Fruit fly (Drosophila melanogaster) whole organism, embryonic: Measurements from ENCODE around the gene Psf2.
A peak's percentile ranks its signal among the peaks of the same experiment; 100 is the strongest.

ENCODE experiments used
- Antp ChIP-seq: fragments of 200-800 bp; sonication (Bioruptor generic); optimal IDR thresholded peaks from 3 replicates; lab custom pipeline; 2016; ENCODE audit warnings: missing biosample characterization, missing genetic modification characterization
- Atf3 ChIP-seq: fragments of 200-800 bp; sonication (Bioruptor generic); optimal IDR thresholded peaks from 3 replicates; lab custom pipeline; 2016; ENCODE audit warnings: missing biosample characterization, missing genetic modification characterization
- Bgb ChIP-seq: fragments of 200-800 bp; sonication (Bioruptor generic); IDR thresholded peaks from 2 replicates; pipeline ENCODE4 v1.3.6; 2022; ENCODE audit warnings: missing biosample characterization, missing genetic modification characterization; ENCODE audit not compliant: partially characterized antibody
- CG10959 ChIP-seq: fragments of 200-800 bp; sonication (Bioruptor generic); IDR thresholded peaks from 2 replicates; pipeline ENCODE4 v1.3.6; 2022; ENCODE audit warnings: missing biosample characterization, missing genetic modification characterization
- CG11093 ChIP-seq: fragments of 200-800 bp; sonication (Bioruptor generic); IDR thresholded peaks from 3 replicates; pipeline ENCODE4 v1.3.6; 2022; ENCODE audit warnings: missing biosample characterization, missing genetic modification characterization
- CG11456 ChIP-seq: fragments of 200-800 bp; sonication (Bioruptor generic); IDR thresholded peaks from 3 replicates; pipeline ENCODE4 v1.3.6; 2022; ENCODE audit warnings: missing biosample characterization, missing genetic modification characterization
- CG12299 ChIP-seq: fragments of 200-800 bp; sonication (Bioruptor generic); optimal IDR thresholded peaks from 2 replicates; lab custom pipeline; 2018; ENCODE audit warnings: missing biosample characterization, mild to moderate bottlenecking, missing genetic modification characterization
- CG12942 ChIP-seq: fragments of 200-800 bp; sonication (Bioruptor generic); optimal IDR thresholded peaks from 3 replicates; lab custom pipeline; 2016; ENCODE audit warnings: missing biosample characterization, missing genetic modification characterization
- CG14710 ChIP-seq: fragments of 200-800 bp; sonication (Bioruptor generic); optimal IDR thresholded peaks from 3 replicates; lab custom pipeline; 2019; ENCODE audit warnings: missing biosample characterization, mild to moderate bottlenecking, missing genetic modification characterization, moderate library complexity
- CG17186 ChIP-seq: fragments of 200-800 bp; sonication (Bioruptor generic); optimal IDR thresholded peaks from 3 replicates; lab custom pipeline; 2017; ENCODE audit warnings: missing biosample characterization, missing genetic modification reagents, missing genetic modification characterization
- CG17361 ChIP-seq: fragments of 200-800 bp; sonication (Bioruptor generic); IDR thresholded peaks from 3 replicates; pipeline ENCODE4 v1.3.6; 2022; ENCODE audit warnings: missing biosample characterization, missing genetic modification characterization
- CG33557 ChIP-seq: fragments of 200-800 bp; sonication (Bioruptor generic); optimal IDR thresholded peaks from 2 replicates; lab custom pipeline; 2019; ENCODE audit warnings: missing biosample characterization, mild to moderate bottlenecking, missing genetic modification characterization, moderate library complexity
- CG3407 ChIP-seq: fragments of 200-800 bp; sonication (Bioruptor generic); optimal IDR thresholded peaks from 2 replicates; lab custom pipeline; 2018; ENCODE audit warnings: missing biosample characterization, mild to moderate bottlenecking, missing genetic modification characterization
- CG3995 ChIP-seq: fragments of 200-800 bp; sonication (Bioruptor generic); optimal IDR thresholded peaks from 3 replicates; lab custom pipeline; 2016; ENCODE audit warnings: missing biosample characterization, missing genetic modification characterization
- CG4617 ChIP-seq: fragments of 200-800 bp; sonication (Bioruptor generic); optimal IDR thresholded peaks from 3 replicates; lab custom pipeline; 2016; ENCODE audit warnings: missing biosample characterization, missing genetic modification characterization, borderline replicate concordance
- CG7928 ChIP-seq: fragments of 200-800 bp; sonication (Bioruptor generic); optimal IDR thresholded peaks from 2 replicates; lab custom pipeline; 2017; ENCODE audit warnings: missing biosample characterization, mild to moderate bottlenecking, missing genetic modification characterization
- CG9876 ChIP-seq: fragments of 200-800 bp; sonication (Bioruptor generic); optimal IDR thresholded peaks from 2 replicates; lab custom pipeline; 2016; ENCODE audit warnings: missing biosample characterization, missing genetic modification characterization
- CrebB ChIP-seq: fragments of 200-800 bp; sonication (Bioruptor generic); optimal IDR thresholded peaks from 3 replicates; lab custom pipeline; 2018; ENCODE audit warnings: missing biosample characterization, mild to moderate bottlenecking, missing genetic modification characterization
- Dip3 ChIP-seq: fragments of 200-800 bp; sonication (Bioruptor generic); optimal IDR thresholded peaks from 3 replicates; lab custom pipeline; 2016; ENCODE audit warnings: missing biosample characterization, missing genetic modification characterization
- Dp ChIP-seq: fragments of 200-800 bp; sonication (Bioruptor generic); optimal IDR thresholded peaks from 2 replicates; lab custom pipeline; 2018; ENCODE audit warnings: missing biosample characterization, mild to moderate bottlenecking, missing genetic modification characterization, moderate library complexity
- Ets97D ChIP-seq: fragments of 200-800 bp; sonication (Bioruptor generic); optimal IDR thresholded peaks from 3 replicates; lab custom pipeline; 2016; ENCODE audit warnings: missing biosample characterization, missing genetic modification characterization
- HLH4C ChIP-seq: fragments of 200-800 bp; sonication (Bioruptor generic); IDR thresholded peaks from 3 replicates; pipeline ENCODE4 v1.3.6; 2022; ENCODE audit warnings: missing biosample characterization, missing genetic modification characterization; ENCODE audit not compliant: partially characterized antibody
- MESR4 ChIP-seq: fragments of 200-800 bp; sonication (Bioruptor generic); optimal IDR thresholded peaks from 2 replicates; lab custom pipeline; 2018; ENCODE audit warnings: missing biosample characterization, mild to moderate bottlenecking, missing genetic modification characterization, moderate library complexity
- Med ChIP-seq: fragments of 200-800 bp; sonication (Bioruptor generic); peaks from one replicate; lab custom pipeline; 2016; ENCODE audit warnings: missing biosample characterization, missing genetic modification characterization, mild to moderate bottlenecking, inconsistent platforms, moderate library complexity
- Nf-YA ChIP-seq: fragments of 200-800 bp; sonication (Bioruptor generic); IDR thresholded peaks from 2 replicates; pipeline ENCODE4 v1.3.6; 2022; ENCODE audit warnings: missing biosample characterization, missing genetic modification characterization
- Scr ChIP-seq: fragments of 200-800 bp; sonication (Bioruptor generic); IDR thresholded peaks from 2 replicates; pipeline ENCODE4 v1.3.6; 2022; ENCODE audit warnings: missing biosample characterization, missing genetic modification characterization; ENCODE audit not compliant: partially characterized antibody
- Taf1 ChIP-seq: fragments of 200-800 bp; sonication (Bioruptor generic); IDR thresholded peaks from 2 replicates; pipeline ENCODE4 v1.3.6; 2022; ENCODE audit warnings: missing biosample characterization, missing genetic modification characterization
- YL-1 ChIP-seq: fragments of 200-800 bp; sonication (Bioruptor generic); optimal IDR thresholded peaks from 3 replicates; lab custom pipeline; 2017; ENCODE audit warnings: missing biosample characterization, mild to moderate bottlenecking, missing genetic modification characterization
- ase ChIP-seq: fragments of 200-800 bp; sonication (Bioruptor generic); IDR thresholded peaks from 3 replicates; pipeline ENCODE4 v1.3.6; 2022; ENCODE audit warnings: missing biosample characterization, missing genetic modification characterization
- bowl ChIP-seq: fragments of 200-800 bp; sonication (Bioruptor generic); IDR thresholded peaks from 2 replicates; pipeline ENCODE4 v1.3.6; 2022; ENCODE audit warnings: missing biosample characterization, missing genetic modification characterization
- btn ChIP-seq: fragments of 200-800 bp; sonication (Bioruptor generic); optimal IDR thresholded peaks from 2 replicates; lab custom pipeline; 2016; ENCODE audit warnings: missing biosample characterization, missing genetic modification characterization
- chm ChIP-seq: fragments of 200-800 bp; sonication (Bioruptor generic); IDR thresholded peaks from 2 replicates; pipeline ENCODE4 v1.3.6; 2022; ENCODE audit warnings: missing biosample characterization, missing genetic modification characterization
- crp ChIP-seq, 2 experiments: fragments of 200-800 bp; sonication (Bioruptor generic); optimal IDR thresholded peaks; 2 replicates in 1 of 2; 3 replicates in 1 of 2; lab custom pipeline; 2017; ENCODE audit warnings: missing biosample characterization in 2 of 2, missing genetic modification characterization in 2 of 2, mild to moderate bottlenecking in 1 of 2, moderate library complexity in 1 of 2
- eve ChIP-seq, 2 experiments: fragments of >200 bp; optimal IDR thresholded peaks; 2 replicates each; lab custom pipeline; 2017; ENCODE audit warnings: missing biosample characterization in 2 of 2, missing genetic modification characterization in 2 of 2
- grn ChIP-seq: fragments of 200-800 bp; sonication (Bioruptor generic); optimal IDR thresholded peaks from 3 replicates; lab custom pipeline; 2017; ENCODE audit warnings: missing biosample characterization, missing genetic modification characterization
- gsb-n ChIP-seq: fragments of 200-800 bp; sonication (Bioruptor generic); optimal IDR thresholded peaks from 3 replicates; lab custom pipeline; 2018; ENCODE audit warnings: missing biosample characterization, mild to moderate bottlenecking, missing genetic modification characterization
- inv ChIP-seq: fragments of 200-800 bp; sonication (Bioruptor generic); IDR thresholded peaks from 2 replicates; pipeline ENCODE4 v1.3.6; 2022; ENCODE audit warnings: missing biosample characterization, missing genetic modification characterization; ENCODE audit not compliant: partially characterized antibody
- kah ChIP-seq: fragments of 200-800 bp; sonication (Bioruptor generic); optimal IDR thresholded peaks from 2 replicates; lab custom pipeline; 2018; ENCODE audit warnings: missing biosample characterization, mild to moderate bottlenecking, missing genetic modification characterization
- klu ChIP-seq: fragments of 200-800 bp; sonication (Bioruptor generic); IDR thresholded peaks from 2 replicates; pipeline ENCODE4 v1.3.6; 2022; ENCODE audit warnings: missing biosample characterization, missing genetic modification characterization
- rib ChIP-seq: fragments of 200-800 bp; sonication (Bioruptor generic); IDR thresholded peaks from 2 replicates; pipeline ENCODE4 v1.3.6; 2022; ENCODE audit warnings: missing biosample characterization, missing genetic modification characterization
- schlank ChIP-seq: fragments of 200-800 bp; sonication (Bioruptor generic); optimal IDR thresholded peaks from 2 replicates; lab custom pipeline; 2018; ENCODE audit warnings: missing biosample characterization, mild to moderate bottlenecking, missing genetic modification characterization
- scrt ChIP-seq: fragments of 200-800 bp; sonication (Bioruptor generic); optimal IDR thresholded peaks from 2 replicates; lab custom pipeline; 2018; ENCODE audit warnings: missing biosample characterization, mild to moderate bottlenecking, missing genetic modification characterization, moderate library complexity
- sens ChIP-seq: fragments of 200-800 bp; sonication (Bioruptor generic); peaks from one replicate; lab custom pipeline; 2016; ENCODE audit warnings: missing biosample characterization, missing genetic modification characterization
- slou ChIP-seq: fragments of 200-800 bp; sonication (Bioruptor generic); optimal IDR thresholded peaks from 3 replicates; lab custom pipeline; 2016; ENCODE audit warnings: missing biosample characterization, missing genetic modification characterization
- stwl ChIP-seq: fragments of 200-800 bp; sonication (Bioruptor generic); optimal IDR thresholded peaks from 3 replicates; lab custom pipeline; 2018; ENCODE audit warnings: missing biosample characterization, mild to moderate bottlenecking, missing genetic modification characterization, moderate library complexity
- trem ChIP-seq: fragments of 200-800 bp; optimal IDR thresholded peaks from 3 replicates; lab custom pipeline; 2019; ENCODE audit warnings: missing biosample characterization, mild to moderate bottlenecking, missing genetic modification characterization, moderate library complexity
- vfl ChIP-seq: fragments of 200-800 bp; sonication (Bioruptor generic); optimal IDR thresholded peaks from 2 replicates; lab custom pipeline; 2016; ENCODE audit warnings: missing biosample characterization, missing genetic modification characterization
- zen2 ChIP-seq: fragments of 200-800 bp; sonication (Bioruptor generic); IDR thresholded peaks from 3 replicates; pipeline ENCODE4 v1.3.6; 2022; ENCODE audit warnings: missing biosample characterization, missing genetic modification characterization; ENCODE audit not compliant: partially characterized antibody
- zfh2 ChIP-seq: fragments of 200-800 bp; sonication (Bioruptor generic); optimal IDR thresholded peaks from 2 replicates; lab custom pipeline; 2016; ENCODE audit warnings: missing biosample characterization, missing genetic modification characterization

Psf2 gene

DNA sequence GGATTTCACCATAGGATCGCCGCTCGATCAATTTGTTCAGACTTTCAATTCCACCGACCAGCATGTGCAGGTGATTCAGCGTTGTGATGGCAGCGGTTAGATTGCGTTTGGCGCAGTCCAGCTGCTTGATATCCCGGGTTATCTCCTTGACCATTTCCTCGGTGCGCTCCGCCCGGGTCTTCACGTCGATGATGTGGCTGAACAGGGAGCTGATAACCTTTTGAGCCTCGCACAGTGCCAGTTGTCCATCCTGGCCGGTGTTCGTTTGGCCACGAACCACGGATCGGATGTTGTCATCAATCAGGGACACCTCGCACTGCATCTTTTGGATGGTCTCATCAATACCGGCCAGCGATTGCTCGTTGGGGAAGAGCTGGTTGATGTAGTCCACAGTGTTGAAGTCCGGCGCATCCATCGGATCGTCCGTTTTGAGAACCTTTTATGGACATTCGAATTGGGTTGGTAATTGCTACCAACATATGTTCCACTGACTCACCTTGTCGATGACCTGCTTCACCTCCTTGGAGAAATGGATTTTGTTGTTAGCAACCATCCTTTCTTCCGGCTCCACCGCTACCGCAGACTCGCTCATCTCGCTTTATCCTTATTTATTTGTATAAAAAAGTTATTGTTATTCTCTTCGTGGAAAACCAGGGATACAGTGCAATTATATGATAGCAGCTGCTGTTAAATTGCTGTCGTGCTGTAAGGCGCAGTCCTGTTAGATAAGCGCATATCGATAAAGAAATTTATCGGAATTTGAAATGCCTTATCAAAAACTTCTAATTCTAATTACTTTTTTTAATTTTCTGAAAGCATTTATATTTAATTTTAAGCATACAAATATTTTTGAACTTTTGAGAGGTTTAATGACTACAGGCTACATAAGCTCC, 1.5 kb downstream of the Psf2 start, which contains the start of gene Vps53:
TSS of gene Vps53 (minus strand) at position 676 of the 893 bp plus-strand sequence.
- no peak for TF ChIP-seq Nf-YA (GFP tag; lab: Robert Waterston, UW)
- no peak for TF ChIP-seq klu (GFP tag; lab: Robert Waterston, UW)
- peak; percentile 88 for TF ChIP-seq CG7928 (GFP tag; lab: Kevin White, UChicago)
- TF ChIP-seq Scr (GFP tag; lab: Robert Waterston, UW), result peak; percentile 35; the same call in 1 of the 2 replicates
- TF ChIP-seq CrebB (tag; lab: Kevin White, UChicago), result no peak
- TF ChIP-seq trem, result peak; percentile 26
- TF ChIP-seq slou (GFP tag; lab: Kevin White, UChicago), result no peak
- no peak for TF ChIP-seq gsb-n
- no peak for TF ChIP-seq eve (GFP tag; optimal IDR thresholded peaks at IDR 0.05; lab: Kevin White, UChicago)
- no peak for TF ChIP-seq Ets97D (GFP tag; lab: Kevin White, UChicago)
- peak; percentile 100 for TF ChIP-seq CG17186 (GFP tag; lab: Kevin White, UChicago)
- peak; percentile 65 for TF ChIP-seq CG4617
- TF ChIP-seq YL-1 (GFP tag; lab: Kevin White, UChicago), result peak; percentile 15
- peak; percentile 11 for TF ChIP-seq CG14710 (tag; lab: Kevin White, UChicago)
- TF ChIP-seq sens (GFP tag; lab: Kevin White, UChicago), result peak; percentile 60
- no peak for TF ChIP-seq Taf1 (GFP tag; lab: Robert Waterston, UW)
- TF ChIP-seq CG33557, result no peak
- no peak for TF ChIP-seq zfh2 (GFP tag; lab: Kevin White, UChicago)
- TF ChIP-seq Atf3 (GFP tag; lab: Kevin White, UChicago), result no peak
- TF ChIP-seq stwl, result peak; percentile 24
- no peak for TF ChIP-seq CG3995 (GFP tag; lab: Kevin White, UChicago)
- TF ChIP-seq Dp (GFP tag; lab: Kevin White, UChicago), result peak; percentile 85
- TF ChIP-seq CG10959, result no peak
- TF ChIP-seq CG11456 (GFP tag; lab: Robert Waterston, UW), result no peak
- TF ChIP-seq scrt (GFP tag; lab: Kevin White, UChicago), result no peak
- no peak for TF ChIP-seq ase (GFP tag; lab: Robert Waterston, UW)
- TF ChIP-seq CG12942 (GFP tag; lab: Kevin White, UChicago), result no peak
- no peak for TF ChIP-seq CG3407 (GFP tag; lab: Kevin White, UChicago)
- no peak for TF ChIP-seq CG12299 (tag; lab: Kevin White, UChicago)
- TF ChIP-seq CG9876 (GFP tag; lab: Kevin White, UChicago), result no peak
- TF ChIP-seq MESR4, result peak; percentile 59
- TF ChIP-seq schlank (tag; lab: Kevin White, UChicago), result no peak
- no peak for TF ChIP-seq HLH4C (GFP tag; lab: Robert Waterston, UW)
- no peak for TF ChIP-seq Dip3 (GFP tag; lab: Kevin White, UChicago)
- no peak for TF ChIP-seq bowl (GFP tag; lab: Robert Waterston, UW)
- TF ChIP-seq vfl (GFP tag; lab: Kevin White, UChicago), result no peak
- no peak for TF ChIP-seq crp (GFP tag; optimal IDR thresholded peaks at IDR 0.05; lab: Kevin White, UChicago)
- TF ChIP-seq inv (GFP tag; lab: Robert Waterston, UW), result no peak
- TF ChIP-seq CG17361 (GFP tag; lab: Robert Waterston, UW), result no peak
- TF ChIP-seq rib, result no peak
- TF ChIP-seq kah (GFP tag; lab: Kevin White, UChicago), result no peak
- TF ChIP-seq Antp (GFP tag; lab: Kevin White, UChicago), result no peak
- TF ChIP-seq Bgb, result peak; percentile 20; the same call in 1 of the 2 replicates
- no peak for TF ChIP-seq chm (GFP tag; lab: Robert Waterston, UW)
- no peak for TF ChIP-seq zen2 (GFP tag; lab: Robert Waterston, UW)
- TF ChIP-seq CG11093 (GFP tag; lab: Robert Waterston, UW), result no peak
- no peak for TF ChIP-seq btn
- peak; percentile 20 for TF ChIP-seq Med (GFP tag; lab: Kevin White, UChicago)
- TF ChIP-seq grn (GFP tag; lab: Kevin White, UChicago), result peak; percentile 77
